Worm (Caenorhabditis elegans) whole organism, young adult: ENCODE measurements around the gene T24B8.7.

ENCODE experiments used
- B0261.1 ChIP-seq: sonication (generic microtip); optimal IDR thresholded peaks from 2 replicates; lab custom pipeline; 2016; ENCODE audit warnings: mild to moderate bottlenecking, missing genetic modification characterization, moderate library complexity, missing compliant biosample characterization
- C06A6.2 ChIP-seq: fragments of 200-800 bp; sonication (Bioruptor generic); conservative IDR thresholded peaks from 2 replicates; pipeline ENCODE4 v1.3.6; 2022; ENCODE audit warnings: missing genetic modification characterization, missing compliant biosample characterization
- C17E4.6 ChIP-seq: fragments of 200-800 bp; sonication (Bioruptor generic); IDR thresholded peaks from 2 replicates; pipeline ENCODE4 v1.3.6; 2022; ENCODE audit warnings: missing genetic modification reagents, missing genetic modification characterization, missing compliant biosample characterization
- D2030.7 ChIP-seq: fragments of 200-800 bp; sonication (Bioruptor generic); IDR thresholded peaks from 2 replicates; pipeline ENCODE4 v1.3.6; 2022; ENCODE audit warnings: missing genetic modification reagents, missing genetic modification characterization, missing compliant biosample characterization
- F39B2.1 ChIP-seq: fragments of 200-800 bp; sonication (Bioruptor generic); IDR thresholded peaks from 2 replicates; pipeline ENCODE4 v1.3.6; 2022; ENCODE audit warnings: missing genetic modification reagents, missing genetic modification characterization, missing compliant biosample characterization
- F52B5.7 ChIP-seq: sonication (generic microtip); optimal IDR thresholded peaks from 2 replicates; lab custom pipeline; 2016; ENCODE audit warnings: mild to moderate bottlenecking, missing genetic modification characterization, missing compliant biosample characterization
- F55B11.4 ChIP-seq: sonication (generic microtip); optimal IDR thresholded peaks from 2 replicates; lab custom pipeline; 2016; ENCODE audit warnings: missing compliant biosample characterization, missing genetic modification characterization, borderline replicate concordance; ENCODE audit not compliant: insufficient read depth
- K12H6.12 ChIP-seq: fragments of 200-800 bp; sonication (Bioruptor generic); optimal IDR thresholded peaks from 2 replicates; lab custom pipeline; 2018; ENCODE audit warnings: mild to moderate bottlenecking, missing genetic modification characterization, missing compliant biosample characterization
- Y53F4B.3 ChIP-seq: fragments of 200-800 bp; sonication (Bioruptor generic); IDR thresholded peaks from 2 replicates; pipeline ENCODE4 v1.3.6; 2022; ENCODE audit warnings: missing genetic modification reagents, missing genetic modification characterization, missing compliant biosample characterization
- Y56A3A.18 ChIP-seq: fragments of 200-800 bp; sonication (Bioruptor generic); IDR thresholded peaks from 2 replicates; pipeline ENCODE4 v1.3.6; 2022; ENCODE audit warnings: missing genetic modification reagents, missing genetic modification characterization, missing compliant biosample characterization
- Y79H2A.3 ChIP-seq: fragments of 200-800 bp; sonication (Bioruptor generic); conservative IDR thresholded peaks from 2 replicates; pipeline ENCODE4 v1.3.6; 2022; ENCODE audit warnings: missing genetic modification reagents, missing genetic modification characterization, missing compliant biosample characterization
- Y95B8A.8 ChIP-seq: fragments of 200-800 bp; sonication (Bioruptor generic); IDR thresholded peaks from 2 replicates; pipeline ENCODE4 v1.3.6; 2022; ENCODE audit warnings: missing genetic modification reagents, missing genetic modification characterization, missing compliant biosample characterization
- ama-1 ChIP-seq, 3 experiments: fragments of 150-350 bp in 1 of 3; sonication (generic microtip) in 2 of 3; optimal IDR thresholded peaks; 2 replicates each; lab custom pipeline; 2014 to 2018; ENCODE audit warnings: missing biosample characterization in 2 of 3, missing genetic modification characterization in 2 of 3, missing genetic modification reagents in 2 of 3
- aptf-2 ChIP-seq: fragments of 200-800 bp; sonication (Bioruptor generic); conservative IDR thresholded peaks from 2 replicates; pipeline ENCODE4 v1.3.6; 2022; ENCODE audit warnings: missing genetic modification reagents, missing genetic modification characterization, missing compliant biosample characterization
- attf-5 ChIP-seq: fragments of 200-800 bp; sonication (Bioruptor generic); optimal IDR thresholded peaks from 2 replicates; lab custom pipeline; 2018; ENCODE audit warnings: mild to moderate bottlenecking, missing genetic modification characterization, missing compliant biosample characterization
- attf-6 ChIP-seq: fragments of 200-800 bp; sonication (Bioruptor generic); IDR thresholded peaks from 2 replicates; pipeline ENCODE4 v1.3.6; 2022; ENCODE audit warnings: missing genetic modification reagents, missing genetic modification characterization, missing compliant biosample characterization
- bed-1 ChIP-seq: fragments of 200-800 bp; sonication (Bioruptor generic); IDR thresholded peaks from 2 replicates; pipeline ENCODE4 v1.3.6; 2022; ENCODE audit warnings: missing genetic modification reagents, missing genetic modification characterization, missing compliant biosample characterization
- ceh-40 ChIP-seq: fragments of 200-800 bp; sonication (Bioruptor generic); IDR thresholded peaks from 2 replicates; pipeline ENCODE4 v1.3.6; 2022; ENCODE audit warnings: missing genetic modification characterization, missing compliant biosample characterization
- ceh-79 ChIP-seq: sonication (generic microtip); optimal IDR thresholded peaks from 2 replicates; lab custom pipeline; 2017; ENCODE audit warnings: mild to moderate bottlenecking, missing genetic modification characterization, missing compliant biosample characterization
- ceh-91 ChIP-seq: fragments of 200-800 bp; sonication (Bioruptor generic); IDR thresholded peaks from 2 replicates; pipeline ENCODE4 v1.3.6; 2022; ENCODE audit warnings: missing genetic modification reagents, missing genetic modification characterization, missing compliant biosample characterization
- dpff-1 ChIP-seq: sonication (generic microtip); optimal IDR thresholded peaks from 2 replicates; lab custom pipeline; 2017; ENCODE audit warnings: mild to moderate bottlenecking, missing genetic modification characterization, missing compliant biosample characterization
- egl-44 ChIP-seq: fragments of 200-800 bp; sonication (Bioruptor generic); IDR thresholded peaks from 2 replicates; pipeline ENCODE4 v1.3.6; 2022; ENCODE audit warnings: missing genetic modification reagents, missing genetic modification characterization, missing compliant biosample characterization
- ekl-4 ChIP-seq: fragments of 200-800 bp; sonication (Bioruptor generic); IDR thresholded peaks from 2 replicates; pipeline ENCODE4 v1.3.6; 2022; ENCODE audit warnings: missing genetic modification reagents, missing genetic modification characterization, missing compliant biosample characterization
- ets-4 ChIP-seq: fragments of 200-800 bp; sonication (Bioruptor generic); optimal IDR thresholded peaks from 2 replicates; lab custom pipeline; 2018; ENCODE audit warnings: mild to moderate bottlenecking, missing genetic modification characterization, missing compliant biosample characterization
- hmg-1.2 ChIP-seq: fragments of 200-800 bp; sonication (Bioruptor generic); IDR thresholded peaks from 2 replicates; pipeline ENCODE4 v1.3.6; 2022; ENCODE audit warnings: missing genetic modification reagents, missing genetic modification characterization, missing compliant biosample characterization
- hmg-20 ChIP-seq: fragments of 200-800 bp; sonication (Bioruptor generic); IDR thresholded peaks from 2 replicates; pipeline ENCODE4 v1.3.6; 2022; ENCODE audit warnings: missing genetic modification reagents, missing genetic modification characterization, missing compliant biosample characterization
- hsf-1 ChIP-seq: fragments of 200-800 bp; sonication (Bioruptor generic); IDR thresholded peaks from 2 replicates; pipeline ENCODE4 v1.3.6; 2022; ENCODE audit warnings: missing genetic modification reagents, missing genetic modification characterization, missing compliant biosample characterization
- let-607 ChIP-seq, 2 experiments: fragments of 200-800 bp in 1 of 2; sonication (Bioruptor generic) in 1 of 2; sonication (generic microtip) in 1 of 2; optimal IDR thresholded peaks; 2 replicates each; lab custom pipeline; 2016 to 2018; ENCODE audit warnings: mild to moderate bottlenecking in 2 of 2, missing compliant biosample characterization in 2 of 2, missing genetic modification characterization in 2 of 2, moderate library complexity in 2 of 2, missing genotype in 1 of 2
- lin-35 ChIP-seq, 3 experiments: fragments of 150-350 bp in 2 of 3; sonication (generic microtip) in 1 of 3; optimal IDR thresholded peaks; 2 replicates each; lab custom pipeline; 2014 to 2018; ENCODE audit warnings: missing biosample characterization in 3 of 3, missing genetic modification characterization in 3 of 3, missing genetic modification reagents in 3 of 3
- lin-40 ChIP-seq: sonication (generic microtip); optimal IDR thresholded peaks from 2 replicates; lab custom pipeline; 2016; ENCODE audit warnings: missing genetic modification characterization, mild to moderate bottlenecking, missing compliant biosample characterization, missing genotype, missing genetic modification reagents
- lir-1 ChIP-seq: fragments of 200-800 bp; sonication (Bioruptor generic); conservative IDR thresholded peaks from 2 replicates; pipeline ENCODE4 v1.3.6; 2022; ENCODE audit warnings: missing genetic modification reagents, missing genetic modification characterization, missing compliant biosample characterization
- madf-3 ChIP-seq: fragments of 200-800 bp; sonication (Bioruptor generic); IDR thresholded peaks from 2 replicates; pipeline ENCODE4 v1.3.6; 2022; ENCODE audit warnings: missing genetic modification reagents, missing genetic modification characterization, missing compliant biosample characterization
- madf-6 ChIP-seq: fragments of 200-800 bp; sonication (Bioruptor generic); IDR thresholded peaks from 2 replicates; pipeline ENCODE4 v1.3.6; 2022; ENCODE audit warnings: missing genetic modification reagents, missing genetic modification characterization, missing compliant biosample characterization
- mel-28 ChIP-seq: sonication (generic microtip); optimal IDR thresholded peaks from 2 replicates; lab custom pipeline; 2016; ENCODE audit warnings: borderline replicate concordance, mild to moderate bottlenecking, missing genetic modification characterization, missing compliant biosample characterization
- nfya-1 ChIP-seq: sonication (generic microtip); optimal IDR thresholded peaks from 2 replicates; lab custom pipeline; 2017; ENCODE audit warnings: antibody characterized with exemption, missing compliant biosample characterization, missing genetic modification characterization, borderline replicate concordance; ENCODE audit not compliant: insufficient read depth
- nhr-179 ChIP-seq: sonication (generic microtip); optimal IDR thresholded peaks from 2 replicates; lab custom pipeline; 2016; ENCODE audit warnings: mild to moderate bottlenecking, missing genetic modification characterization, missing compliant biosample characterization
- nhr-27 ChIP-seq: fragments of 200-800 bp; sonication (Bioruptor generic); optimal IDR thresholded peaks from 2 replicates; lab custom pipeline; 2018; ENCODE audit warnings: mild to moderate bottlenecking, missing genetic modification characterization, moderate library complexity, missing compliant biosample characterization
- nhr-90 ChIP-seq: sonication (generic microtip); optimal IDR thresholded peaks from 2 replicates; lab custom pipeline; 2016; ENCODE audit warnings: missing genotype, mild to moderate bottlenecking, missing genetic modification characterization, missing compliant biosample characterization
- pbrm-1 ChIP-seq: fragments of 200-800 bp; sonication (Bioruptor generic); IDR thresholded peaks from 2 replicates; pipeline ENCODE4 v1.3.6; 2022; ENCODE audit warnings: missing genetic modification reagents, missing genetic modification characterization, missing compliant biosample characterization
- pha-4 ChIP-seq: fragments of 150-350 bp; sonication (generic microtip); optimal IDR thresholded peaks from 2 replicates; lab custom pipeline; 2014; ENCODE audit warnings: missing biosample characterization, missing genetic modification reagents, missing genetic modification characterization
- repo-1 ChIP-seq: sonication (generic microtip); optimal IDR thresholded peaks from 2 replicates; lab custom pipeline; 2017; ENCODE audit warnings: mild to moderate bottlenecking, missing genetic modification characterization, missing compliant biosample characterization
- sdz-38 ChIP-seq: sonication (generic microtip); optimal IDR thresholded peaks from 2 replicates; lab custom pipeline; 2016; ENCODE audit warnings: missing genotype, missing genetic modification characterization, missing compliant biosample characterization
- tbx-9 ChIP-seq: sonication (generic microtip); optimal IDR thresholded peaks from 2 replicates; lab custom pipeline; 2016; ENCODE audit warnings: borderline replicate concordance, missing genetic modification characterization, inconsistent platforms, missing compliant biosample characterization
- unc-130 ChIP-seq: sonication (generic microtip); optimal IDR thresholded peaks from 2 replicates; lab custom pipeline; 2016; ENCODE audit warnings: missing genetic modification reagents, missing genetic modification characterization, missing compliant biosample characterization
- xnd-1 ChIP-seq: sonication (generic microtip); optimal IDR thresholded peaks from 2 replicates; lab custom pipeline; 2016; ENCODE audit warnings: missing genotype, missing genetic modification reagents, missing genetic modification characterization, missing compliant biosample characterization
- zfh-2 ChIP-seq: fragments of 200-800 bp; sonication (Bioruptor generic); conservative IDR thresholded peaks from 2 replicates; pipeline ENCODE4 v1.3.6; 2022; ENCODE audit warnings: missing genetic modification reagents, missing genetic modification characterization, missing compliant biosample characterization
- ztf-22 ChIP-seq: fragments of 200-800 bp; sonication (Bioruptor generic); optimal IDR thresholded peaks from 2 replicates; lab custom pipeline; 2018; ENCODE audit warnings: mild to moderate bottlenecking, missing genetic modification characterization, moderate library complexity, missing compliant biosample characterization
- ztf-25 ChIP-seq: fragments of 200-800 bp; sonication (Bioruptor generic); IDR thresholded peaks from 2 replicates; pipeline ENCODE4 v1.3.6; 2022; ENCODE audit warnings: missing genetic modification reagents, missing genetic modification characterization, missing compliant biosample characterization
- ztf-26 ChIP-seq: sonication (generic microtip); optimal IDR thresholded peaks from 2 replicates; lab custom pipeline; 2017; ENCODE audit warnings: missing genetic modification characterization, missing compliant biosample characterization

Gene T24B8.7

ce11 chrII:9099017-9099416 is 45.6 kb upstream of the T24B8.7 start, which contains the start of gene T24H10.1 (continued):
- TF ChIP-seq Y79H2A.3 (GFP tag; lab: Robert Waterston, UW) (no peak), Y53F4B.3 (GFP tag; lab: Robert Waterston, UW) (no peak), pha-4 (tag; lab: Kevin White, UChicago) (no peak), ceh-79 (tag; lab: Kevin White, UChicago) (no peak), egl-44 (GFP tag; lab: Robert Waterston, UW) (no peak), Y56A3A.18 (GFP tag; lab: Robert Waterston, UW) (peak; percentile 61; the same call in 1 of the 2 replicates), lin-35 (GFP tag; optimal IDR thresholded peaks at IDR 0.05; lab: Kevin White, UChicago) (peak in 1 of 3 experiments; percentile 67), let-607 (tag; optimal IDR thresholded peaks at IDR 0.05; lab: Kevin White, UChicago) (no peak), nhr-90 (tag; lab: Kevin White, UChicago) (no peak), ceh-40 (no peak), ets-4 (GFP tag; lab: Kevin White, UChicago) (no peak), F52B5.7 (tag; lab: Kevin White, UChicago) (no peak), nhr-179 (tag; lab: Kevin White, UChicago) (no peak), Y95B8A.8 (GFP tag; lab: Robert Waterston, UW) (no peak), ekl-4 (GFP tag; lab: Robert Waterston, UW) (peak; percentile 80), nfya-1 (tag; lab: Kevin White, UChicago) (no peak), nhr-27 (tag; lab: Kevin White, UChicago) (no peak), D2030.7 (GFP tag; lab: Robert Waterston, UW) (peak; percentile 61), ztf-25 (GFP tag; lab: Robert Waterston, UW) (no peak), pbrm-1 (GFP tag; lab: Robert Waterston, UW) (peak; percentile 73), mel-28 (no peak), K12H6.12 (tag; lab: Kevin White, UChicago) (no peak), attf-5 (GFP tag; lab: Kevin White, UChicago) (peak; percentile 28), ceh-91 (GFP tag; lab: Robert Waterston, UW) (no peak), aptf-2 (GFP tag; lab: Robert Waterston, UW) (no peak), lin-40 (tag; lab: Kevin White, UChicago) (peak; percentile 78), madf-3 (GFP tag; lab: Robert Waterston, UW) (0 out of 2 replicates have a peak, but pooled peaks have one; percentile 39), tbx-9 (tag; lab: Kevin White, UChicago) (no peak), unc-130 (GFP tag; lab: Kevin White, UChicago) (no peak), repo-1 (peak; percentile 20), attf-6 (no peak), ztf-26 (tag; lab: Kevin White, UChicago) (no peak), madf-6 (peak; percentile 69), ama-1 (optimal IDR thresholded peaks at IDR 0.05; lab: Kevin White, UChicago) (no peak), ama-1 (GFP tag; optimal IDR thresholded peaks at IDR 0.05; lab: Kevin White, UChicago) (no peak), zfh-2 (GFP tag; lab: Robert Waterston, UW) (no peak), C06A6.2 (no peak), bed-1 (GFP tag; lab: Robert Waterston, UW) (no peak), hsf-1 (no peak), xnd-1 (tag; lab: Kevin White, UChicago) (peak; percentile 41), dpff-1 (tag; lab: Kevin White, UChicago) (no peak), sdz-38 (no peak), hmg-1.2 (GFP tag; lab: Robert Waterston, UW) (peak; percentile 46), F55B11.4 (tag; lab: Kevin White, UChicago) (no peak), C17E4.6 (GFP tag; lab: Robert Waterston, UW) (no peak), B0261.1 (no peak), lir-1 (GFP tag; lab: Robert Waterston, UW) (no peak), hmg-20 (GFP tag; lab: Robert Waterston, UW) (no peak), F39B2.1 (GFP tag; lab: Robert Waterston, UW) (no peak), ztf-22 (GFP tag; lab: Kevin White, UChicago) (no peak)
